Fruit fly (Drosophila melanogaster): Measurements from ENCODE around the gene CG34288.

Gene CG34288

dm6 chr3R:22411879-22412587 lies 35.0 kb downstream of the CG34288 start:
- TF ChIP-seq kay (GFP tag; ENCODE audit: borderline replicate concordance) (peak; percentile 14), CG12768 (GFP tag; optimal IDR thresholded peaks at IDR 0.05) (peak; percentile 7), CG7045 (GFP tag; optimal IDR thresholded peaks at IDR 0.05) (no peak), ovo (GFP tag; optimal IDR thresholded peaks at IDR 0.05) (no peak), Hr96 (GFP tag; optimal IDR thresholded peaks at IDR 0.05) (peak; percentile 12), CG7101 (tag; optimal IDR thresholded peaks at IDR 0.05) (no peak), CG1620 (GFP tag; optimal IDR thresholded peaks at IDR 0.05) (no peak), cic (GFP tag; optimal IDR thresholded peaks at IDR 0.05) (peak; percentile 55), Clk (GFP tag; optimal IDR thresholded peaks at IDR 0.05) (no peak), Mnt (GFP tag; optimal IDR thresholded peaks at IDR 0.05) (peak; percentile 20), tj (GFP tag; optimal IDR thresholded peaks at IDR 0.05) (no peak), Crg-1 (GFP tag; optimal IDR thresholded peaks at IDR 0.05) (no peak), toe (GFP tag; optimal IDR thresholded peaks at IDR 0.05) (no peak)

DNA sequence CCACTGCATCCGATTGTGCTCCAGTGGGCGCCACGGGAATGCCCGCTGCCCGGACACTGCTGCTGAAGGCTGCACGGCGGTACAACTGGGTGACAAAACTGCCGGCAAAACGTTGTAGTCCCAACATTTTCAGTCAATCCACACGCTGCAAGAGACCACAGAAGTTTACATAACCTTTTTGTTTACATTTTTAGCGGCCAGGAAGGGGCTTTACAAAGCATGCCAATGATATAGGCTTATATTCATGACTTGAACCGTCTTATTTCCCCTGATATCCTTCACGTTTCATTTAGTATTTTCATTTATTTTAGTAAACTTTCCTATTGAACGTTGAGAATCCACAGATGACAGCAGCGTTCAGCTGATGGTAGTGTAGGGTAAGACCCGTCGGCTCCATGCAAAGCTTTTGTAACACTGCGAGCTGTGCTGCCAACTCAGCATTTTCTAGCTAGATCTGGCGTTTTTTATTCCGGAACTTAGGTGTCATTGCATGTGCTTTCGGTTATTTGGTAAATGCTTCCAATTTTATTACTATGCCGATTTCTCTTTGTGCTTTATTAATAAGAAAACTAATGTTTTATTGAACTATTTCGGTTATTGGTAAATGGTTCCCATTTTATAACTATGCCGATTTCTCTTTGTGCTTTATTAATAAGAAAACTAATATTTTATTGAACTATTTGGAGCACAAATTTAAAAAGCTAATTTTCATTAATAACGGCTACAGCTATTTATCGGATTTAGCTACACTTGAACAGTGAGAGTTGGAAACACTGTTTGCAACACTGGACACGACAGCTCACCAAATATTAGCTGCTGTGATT lies 36.3 kb downstream of the CG34288 start, which contains the start of the genes CG13850 and lqfR:
CG13850 (minus strand) TSS at position 379 of the 824 bp plus-strand sequence.
lqfR (plus strand) TSS at position 765 of the 824 bp plus-strand sequence.
- TF ChIP-seq cic (GFP tag; optimal IDR thresholded peaks at IDR 0.05) (peak; percentile 49), CG11617 (GFP tag; optimal IDR thresholded peaks at IDR 0.05) (peak; percentile 84), Clk (GFP tag; optimal IDR thresholded peaks at IDR 0.05) (peak; percentile 73), CG1620 (GFP tag; optimal IDR thresholded peaks at IDR 0.05) (peak; percentile 88), CG7045 (GFP tag; optimal IDR thresholded peaks at IDR 0.05) (peak; percentile 69), bab1 (GFP tag; optimal IDR thresholded peaks at IDR 0.05) (peak; percentile 25), CG33017 (tag; optimal IDR thresholded peaks at IDR 0.05) (peak; percentile 61), ovo (GFP tag; optimal IDR thresholded peaks at IDR 0.05) (peak; percentile 80), CG5204 (GFP tag; optimal IDR thresholded peaks at IDR 0.05) (peak; percentile 85), tj (GFP tag; optimal IDR thresholded peaks at IDR 0.05) (peak; percentile 57), toe (GFP tag; optimal IDR thresholded peaks at IDR 0.05) (peak; percentile 92), Hr96 (GFP tag; optimal IDR thresholded peaks at IDR 0.05) (peak; percentile 84), CG12768 (GFP tag; optimal IDR thresholded peaks at IDR 0.05) (peak; percentile 88), CG14711 (tag; optimal IDR thresholded peaks at IDR 0.05) (peak; percentile 65), CG7101 (tag; optimal IDR thresholded peaks at IDR 0.05) (peak; percentile 81), Mnt (GFP tag; optimal IDR thresholded peaks at IDR 0.05) (peak; percentile 77), Crg-1 (GFP tag; optimal IDR thresholded peaks at IDR 0.05) (peak; percentile 89), cnc (optimal IDR thresholded peaks at IDR 0.05) (no peak), pad (GFP tag; optimal IDR thresholded peaks at IDR 0.05) (peak; percentile 87), kay (GFP tag; ENCODE audit: borderline replicate concordance) (peak; percentile 95)

- no peak for TF ChIP-seq CG7045 (GFP tag; optimal IDR thresholded peaks at IDR 0.05)
- no peak for TF ChIP-seq cic (GFP tag; optimal IDR thresholded peaks at IDR 0.05)
- no peak for TF ChIP-seq CG11617 (GFP tag; optimal IDR thresholded peaks at IDR 0.05)
- TF ChIP-seq toe (GFP tag; optimal IDR thresholded peaks at IDR 0.05), result no peak
- TF ChIP-seq Mnt (GFP tag; optimal IDR thresholded peaks at IDR 0.05), result no peak
- no peak for TF ChIP-seq Clk (GFP tag; optimal IDR thresholded peaks at IDR 0.05)
- TF ChIP-seq pad (GFP tag; optimal IDR thresholded peaks at IDR 0.05), result no peak
Observed at dm6 chr3R:22405639-22406038, 41.4 kb downstream of the CG34288 start, which contains the start of gene CG13855. TSS of gene CG13855 (plus strand) at chr3R:22405939.

DNA sequence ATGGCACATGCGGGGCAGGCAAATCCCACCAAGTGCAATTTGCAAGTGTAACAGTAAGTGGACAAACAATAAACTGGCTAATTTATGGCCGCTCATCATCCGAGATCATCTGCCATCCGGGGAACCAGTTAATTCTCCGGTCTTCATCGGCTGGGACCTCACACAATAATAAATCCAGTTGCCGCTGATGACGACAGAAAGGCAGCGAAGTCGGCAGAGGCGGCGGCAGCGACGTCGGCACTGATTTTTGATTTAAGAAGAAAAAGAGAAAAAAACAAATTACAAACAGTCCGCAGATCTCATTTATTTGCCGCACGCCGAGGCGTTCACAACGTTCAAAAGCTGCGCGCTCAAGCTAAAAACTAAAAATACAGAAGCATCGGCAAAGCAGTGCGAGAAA lies 44.7 kb downstream of the CG34288 start, which contains the start of gene CG13856:
CG13856 (plus strand) TSS at position 301 of the 400 bp plus-strand sequence.
- TF ChIP-seq pad (GFP tag; optimal IDR thresholded peaks at IDR 0.05), result no peak
- no peak for TF ChIP-seq Crg-1 (GFP tag; optimal IDR thresholded peaks at IDR 0.05)
- no peak for TF ChIP-seq Mnt (GFP tag; optimal IDR thresholded peaks at IDR 0.05)
- TF ChIP-seq CG14711 (tag; optimal IDR thresholded peaks at IDR 0.05), result no peak
- no peak for TF ChIP-seq CG11617 (GFP tag; optimal IDR thresholded peaks at IDR 0.05)
- TF ChIP-seq CG7045 (GFP tag; optimal IDR thresholded peaks at IDR 0.05), result no peak
- TF ChIP-seq ovo (GFP tag; optimal IDR thresholded peaks at IDR 0.05), result no peak
- TF ChIP-seq cic (GFP tag; optimal IDR thresholded peaks at IDR 0.05), result no peak
- TF ChIP-seq tj (GFP tag; optimal IDR thresholded peaks at IDR 0.05), result no peak
- no peak for TF ChIP-seq toe (GFP tag; optimal IDR thresholded peaks at IDR 0.05)
- TF ChIP-seq CG12768 (GFP tag; optimal IDR thresholded peaks at IDR 0.05), result no peak
- no peak for TF ChIP-seq CG5204 (GFP tag; optimal IDR thresholded peaks at IDR 0.05)
- no peak for TF ChIP-seq CG33017 (tag; optimal IDR thresholded peaks at IDR 0.05)

dm6 chr3R:22400246-22400645 lies 46.8 kb downstream of the CG34288 start:
- TF ChIP-seq kay (GFP tag; ENCODE audit: borderline replicate concordance) (no peak), Clk (GFP tag; optimal IDR thresholded peaks at IDR 0.05) (no peak), cnc (optimal IDR thresholded peaks at IDR 0.05) (no peak), pad (GFP tag; optimal IDR thresholded peaks at IDR 0.05) (no peak), CG5204 (GFP tag; optimal IDR thresholded peaks at IDR 0.05) (no peak), CG12768 (GFP tag; optimal IDR thresholded peaks at IDR 0.05) (no peak), CG1620 (GFP tag; optimal IDR thresholded peaks at IDR 0.05) (no peak), CG7101 (tag; optimal IDR thresholded peaks at IDR 0.05) (no peak), toe (GFP tag; optimal IDR thresholded peaks at IDR 0.05) (no peak)

Data from whole organism, adult.